Fruit fly (Drosophila melanogaster) whole organism, wandering third instar larva: ENCODE data around the gene Nepl18.

Experiments
- Abd-B ChIP-seq: fragments of >200 bp; optimal IDR thresholded peaks from 2 replicates; lab custom pipeline; 2017; ENCODE audit warnings: missing biosample characterization, missing genetic modification characterization
- CG32264 ChIP-seq: fragments of 200-800 bp; sonication (Bioruptor generic); optimal IDR thresholded peaks from 2 replicates; lab custom pipeline; 2016; ENCODE audit warnings: missing biosample characterization, missing genetic modification characterization
- CG9705 ChIP-seq: fragments of 200-800 bp; sonication (Bioruptor generic); optimal IDR thresholded peaks from 2 replicates; lab custom pipeline; 2018; ENCODE audit warnings: missing biosample characterization, mild to moderate bottlenecking, missing genetic modification characterization
- CrebA ChIP-seq: fragments of 200-800 bp; sonication (Bioruptor generic); optimal IDR thresholded peaks from 2 replicates; lab custom pipeline; 2016; ENCODE audit warnings: missing biosample characterization, mild to moderate bottlenecking, missing genetic modification characterization, borderline replicate concordance
- Dif ChIP-seq: fragments of 200-275, 200-300 bp; sonication (Bioruptor generic); optimal IDR thresholded peaks from 2 replicates; lab custom pipeline; 2018; ENCODE audit warnings: missing biosample characterization, missing genetic modification characterization; ENCODE audit not compliant: partially characterized antibody
- GATAd ChIP-seq: sonication (Bioruptor generic); optimal IDR thresholded peaks from 2 replicates; lab custom pipeline; 2016; ENCODE audit warnings: missing biosample characterization, missing genetic modification characterization
- HLH106 ChIP-seq: fragments of 200-800 bp; optimal IDR thresholded peaks from 3 replicates; lab custom pipeline; 2019; ENCODE audit warnings: missing biosample characterization, mild to moderate bottlenecking, missing genetic modification characterization, moderate library complexity
- Hnf4 ChIP-seq: fragments of 200-800 bp; sonication (Bioruptor generic); optimal IDR thresholded peaks from 2 replicates; lab custom pipeline; 2016; ENCODE audit warnings: missing biosample characterization, mild to moderate bottlenecking, missing genetic modification characterization
- Hr78 ChIP-seq: fragments of >200 bp; optimal IDR thresholded peaks from 2 replicates; lab custom pipeline; 2017; ENCODE audit warnings: missing biosample characterization, missing genetic modification characterization
- Mio ChIP-seq: sonication (Bioruptor generic); optimal IDR thresholded peaks from 2 replicates; lab custom pipeline; 2016; ENCODE audit warnings: missing biosample characterization, missing genetic modification characterization
- Myc ChIP-seq: fragments of >200 bp; optimal IDR thresholded peaks from 2 replicates; lab custom pipeline; 2017
- OdsH ChIP-seq: fragments of 200-800 bp; sonication (Bioruptor generic); optimal IDR thresholded peaks from 2 replicates; lab custom pipeline; 2016; ENCODE audit warnings: missing biosample characterization, mild to moderate bottlenecking, missing genetic modification characterization
- Rel ChIP-seq, 2 experiments: fragments of 200-800 bp; sonication (Bioruptor generic) in 1 of 2; optimal IDR thresholded peaks; 2 replicates in 1 of 2; 3 replicates in 1 of 2; lab custom pipeline; 2016 to 2019; ENCODE audit warnings: mild to moderate bottlenecking in 2 of 2, missing biosample characterization in 2 of 2, missing genetic modification characterization in 2 of 2, moderate library complexity in 1 of 2
- Sp1 ChIP-seq: fragments of 200-800 bp; sonication (Bioruptor generic); optimal IDR thresholded peaks from 3 replicates; lab custom pipeline; 2019; ENCODE audit warnings: missing biosample characterization, mild to moderate bottlenecking, missing genetic modification characterization, moderate library complexity
- brk ChIP-seq: fragments of 200-800 bp; sonication (Bioruptor generic); optimal IDR thresholded peaks from 2 replicates; lab custom pipeline; 2016; ENCODE audit warnings: missing biosample characterization, mild to moderate bottlenecking, missing genetic modification characterization
- dl ChIP-seq, 2 experiments: fragments of 175-275, 200-275 bp in 1 of 2; fragments of 200-275 bp in 1 of 2; sonication (Bioruptor generic); optimal IDR thresholded peaks; lab custom pipeline; 2018; ENCODE audit warnings: mild to moderate bottlenecking in 2 of 2, missing biosample characterization in 2 of 2, missing genetic modification characterization in 2 of 2, moderate library complexity in 2 of 2; ENCODE audit not compliant: partially characterized antibody in 2 of 2, insufficient read depth in 1 of 2
- dmrt93B ChIP-seq: fragments of 200-800 bp; sonication (Bioruptor generic); optimal IDR thresholded peaks from 2 replicates; lab custom pipeline; 2018; ENCODE audit warnings: missing biosample characterization, mild to moderate bottlenecking, missing genetic modification characterization
- dsf ChIP-seq: sonication (Bioruptor generic); optimal IDR thresholded peaks from 2 replicates; lab custom pipeline; 2016; ENCODE audit warnings: missing biosample characterization, missing genetic modification characterization, borderline replicate concordance
- fru ChIP-seq: fragments of 200-800 bp; sonication (Bioruptor generic); optimal IDR thresholded peaks from 3 replicates; lab custom pipeline; 2016; ENCODE audit warnings: missing biosample characterization, mild to moderate bottlenecking, missing genetic modification characterization
- h ChIP-seq: fragments of 200-800 bp; sonication (Bioruptor generic); optimal IDR thresholded peaks from 3 replicates; lab custom pipeline; 2016; ENCODE audit warnings: missing biosample characterization, mild to moderate bottlenecking, missing genetic modification characterization
- jim ChIP-seq: fragments of 175-275, 200-325 bp; sonication (Bioruptor generic); optimal IDR thresholded peaks from 2 replicates; lab custom pipeline; 2016; ENCODE audit warnings: missing biosample characterization, mild to moderate bottlenecking, missing genetic modification characterization
- pan ChIP-seq: fragments of >200 bp; optimal IDR thresholded peaks from 2 replicates; lab custom pipeline; 2017
- rgr ChIP-seq: fragments of 200-800 bp; sonication (Bioruptor generic); optimal IDR thresholded peaks from 3 replicates; lab custom pipeline; 2016; ENCODE audit warnings: missing biosample characterization, mild to moderate bottlenecking, missing genetic modification characterization
- sv ChIP-seq: fragments of 200-800 bp; sonication (Bioruptor generic); optimal IDR thresholded peaks from 3 replicates; lab custom pipeline; 2016; ENCODE audit warnings: missing biosample characterization, missing genetic modification characterization
- usp ChIP-seq: fragments of >200 bp; optimal IDR thresholded peaks from 2 replicates; lab custom pipeline; 2017; ENCODE audit warnings: missing biosample characterization, missing genetic modification characterization
- woc ChIP-seq: sonication (Bioruptor generic); optimal IDR thresholded peaks from 2 replicates; lab custom pipeline; 2016; ENCODE audit warnings: missing biosample characterization, mild to moderate bottlenecking, missing genetic modification characterization

Nepl18 gene

DNA sequence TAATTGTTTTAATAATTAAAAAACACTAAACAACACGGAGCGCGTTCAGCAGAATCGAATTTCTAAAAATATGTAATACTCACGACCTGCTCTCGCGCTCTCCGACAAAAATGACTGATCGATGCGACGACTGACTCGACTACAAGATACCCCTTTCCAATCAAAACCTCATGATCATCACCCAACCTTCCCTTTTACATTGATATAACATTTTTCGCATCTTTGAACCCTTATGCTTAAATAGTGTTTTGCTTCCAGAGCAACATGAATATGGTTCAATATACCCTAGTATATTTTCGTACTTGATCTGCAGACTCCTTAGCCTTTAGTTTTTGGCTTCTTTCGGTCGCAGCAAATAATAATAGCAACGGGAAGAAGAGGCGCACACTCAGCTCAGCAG is 36.3 kb downstream of the Nepl18 start:
- TF ChIP-seq Hr78 (GFP tag; lab: Kevin White, UChicago) (no peak), sv (GFP tag; lab: Kevin White, UChicago) (peak; percentile 46)

DNA sequence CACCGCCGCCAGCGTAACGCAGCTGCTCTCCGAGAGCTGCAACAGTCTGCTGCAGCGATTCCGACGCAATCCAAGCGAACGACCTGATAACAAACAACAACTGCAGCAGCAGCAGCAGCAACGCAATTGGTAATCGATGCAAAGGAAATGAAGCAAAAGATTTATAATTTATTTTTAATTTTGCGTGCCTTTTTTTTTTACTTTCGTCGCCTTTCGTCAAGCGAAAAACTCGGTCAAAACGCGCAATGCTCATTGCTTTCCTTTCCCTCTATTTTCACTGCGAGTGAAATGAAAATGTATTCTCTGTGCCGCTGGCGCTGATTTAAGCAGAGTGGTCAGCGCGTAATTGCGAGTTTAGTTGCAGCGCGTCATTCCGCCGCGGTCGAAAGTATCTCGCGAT is 37.6 kb downstream of the Nepl18 start:
- TF ChIP-seq dsf (GFP tag; lab: Kevin White, UChicago) (no peak), brk (no peak), usp (GFP tag; lab: Kevin White, UChicago) (no peak), jim (no peak), Dif (GFP tag; lab: Kevin White, UChicago) (no peak), Rel (GFP tag; optimal IDR thresholded peaks at IDR 0.05; lab: Kevin White, UChicago) (no peak), Rel (tag; optimal IDR thresholded peaks at IDR 0.05; lab: Kevin White, UChicago) (no peak), woc (GFP tag; lab: Kevin White, UChicago) (no peak), GATAd (GFP tag; lab: Kevin White, UChicago) (no peak), Sp1 (GFP tag; lab: Kevin White, UChicago) (no peak), CrebA (GFP tag; lab: Kevin White, UChicago) (no peak), dl (GFP tag; optimal IDR thresholded peaks at IDR 0.05; lab: Kevin White, UChicago; ENCODE audit: insufficient read depth in 1 of 2, partially characterized antibody in 2 of 2) (no peak), CG32264 (GFP tag; lab: Kevin White, UChicago) (no peak), rgr (GFP tag; lab: Kevin White, UChicago) (no peak), Mio (GFP tag; lab: Kevin White, UChicago) (no peak), Abd-B (GFP tag; lab: Kevin White, UChicago) (no peak), dmrt93B (GFP tag; lab: Kevin White, UChicago) (no peak), Myc (lab: Kevin White, UChicago) (no peak), HLH106 (no peak), pan (no peak)

DNA sequence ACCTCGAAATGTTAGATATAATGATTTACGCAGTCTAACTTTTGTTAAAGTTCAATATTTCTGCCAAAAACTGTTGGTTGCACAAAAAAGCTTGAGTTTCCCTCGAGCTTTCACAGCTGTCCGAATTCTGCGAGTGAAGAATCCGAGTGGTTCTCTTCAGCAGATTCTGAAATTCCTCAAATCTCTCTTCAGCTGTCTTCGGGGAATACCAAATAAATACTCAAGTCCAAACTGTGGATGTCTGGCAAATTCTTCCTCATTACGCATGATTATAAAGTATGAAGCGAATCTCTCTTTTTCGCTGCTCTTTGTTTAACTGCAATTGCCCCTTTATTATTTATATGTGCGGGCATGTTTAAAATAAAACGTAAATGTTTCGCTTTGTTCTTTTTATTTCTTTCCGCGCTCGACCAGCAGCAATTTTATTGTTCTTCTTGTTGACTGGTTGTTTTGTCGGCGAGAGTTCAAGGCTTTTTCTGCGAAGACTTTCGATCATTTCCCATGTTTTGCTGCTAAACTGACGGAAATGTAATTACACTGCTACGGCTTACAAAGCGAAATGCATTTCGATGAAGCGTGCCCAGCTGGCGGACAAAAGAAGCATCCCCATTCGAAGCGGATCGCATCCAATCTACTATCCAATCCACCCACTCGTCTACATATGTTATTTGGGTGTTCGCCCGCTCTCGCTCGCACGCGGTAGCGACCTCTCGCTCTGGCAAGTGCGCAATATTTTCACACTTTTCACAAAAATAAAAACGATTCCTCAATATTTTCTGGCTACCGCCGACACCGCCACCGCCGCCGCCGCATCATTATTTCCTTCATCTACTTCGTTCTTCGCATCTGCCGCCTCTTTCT is 38.7 kb downstream of the Nepl18 start:
- TF ChIP-seq OdsH (GFP tag; lab: Kevin White, UChicago): no peak
- no peak for TF ChIP-seq fru (GFP tag; lab: Kevin White, UChicago)
- TF ChIP-seq Rel (GFP tag; optimal IDR thresholded peaks at IDR 0.05; lab: Kevin White, UChicago): no peak
- TF ChIP-seq Rel (tag; optimal IDR thresholded peaks at IDR 0.05; lab: Kevin White, UChicago): peak; percentile 92

DNA sequence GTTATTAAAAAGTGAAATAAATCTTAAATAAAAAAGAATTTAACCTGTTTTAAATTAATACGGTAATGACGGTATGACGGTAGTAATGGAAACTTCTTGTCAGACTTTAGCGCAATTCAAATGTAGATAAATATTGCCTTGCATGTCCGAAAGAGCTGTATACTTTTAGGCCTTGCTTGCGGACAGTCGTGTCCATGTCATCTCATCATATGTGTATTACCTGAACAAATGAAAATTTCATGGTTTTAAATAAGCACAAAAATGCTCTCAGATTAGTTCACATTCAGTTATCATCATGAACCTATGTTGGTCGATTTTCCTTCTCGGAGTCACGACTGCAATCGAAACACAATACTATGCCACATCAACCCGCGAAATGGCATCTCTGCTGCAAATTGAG is 47.3 kb downstream of the Nepl18 start, which contains the start of gene CG11828:
Gene CG11828, plus strand, starts transcription at position 301 of the 400 bp plus-strand sequence.
- TF ChIP-seq GATAd (GFP tag; lab: Kevin White, UChicago): no peak
- TF ChIP-seq Hnf4 (GFP tag; lab: Kevin White, UChicago): no peak
- no peak for TF ChIP-seq CG9705
- TF ChIP-seq dsf (GFP tag; lab: Kevin White, UChicago): no peak
- no peak for TF ChIP-seq h (GFP tag; lab: Kevin White, UChicago)
- peak; percentile 47 for TF ChIP-seq Myc (lab: Kevin White, UChicago)
